Worm (Caenorhabditis elegans): ENCODE data around the gene faxc-1.

faxc-1 gene

ce11 chrII:12284045-12284444 is 20.1 kb downstream of the faxc-1 start (continued):
- TF ChIP-seq lin-35 (GFP tag; optimal IDR thresholded peaks at IDR 0.05) (peak in 1 of 3 experiments; percentile 68), efl-1 (GFP tag; optimal IDR thresholded peaks at IDR 0.05) (peak; percentile 96), tlf-1 (GFP tag; optimal IDR thresholded peaks at IDR 0.05) (peak; percentile 66), ztf-22 (GFP tag; optimal IDR thresholded peaks at IDR 0.05) (no peak), F49E8.2 (tag; optimal IDR thresholded peaks at IDR 0.05; ENCODE audit: insufficient read depth) (peak; percentile 27), F55B11.4 (tag; optimal IDR thresholded peaks at IDR 0.05; ENCODE audit: borderline replicate concordance, insufficient read depth) (no peak), Y79H2A.3 (GFP tag; conservative IDR thresholded peaks at IDR 0.05) (peak; percentile 71; the same call in 1 of the 2 replicates), ceh-91 (GFP tag; IDR thresholded peaks at IDR 0.05) (peak; percentile 94), F37B4.10 (GFP tag; IDR thresholded peaks at IDR 0.05) (no peak), madf-8 (GFP tag; conservative IDR thresholded peaks at IDR 0.05) (peak; percentile 94), ceh-100 (GFP tag; IDR thresholded peaks at IDR 0.05) (0 out of 2 replicates have a peak, but pooled peaks have one; percentile 24), snpc-1.3 (tag; optimal IDR thresholded peaks at IDR 0.05; ENCODE audit: insufficient read depth) (peak; percentile 33), B0336.3 (GFP tag; IDR thresholded peaks at IDR 0.05) (peak; percentile 72), zim-3 (tag; optimal IDR thresholded peaks at IDR 0.05) (no peak), snpc-3.4 (tag; optimal IDR thresholded peaks at IDR 0.05) (peak; percentile 57), tbx-9 (tag; optimal IDR thresholded peaks at IDR 0.05; ENCODE audit: borderline replicate concordance) (no peak), B0019.2 (GFP tag; conservative IDR thresholded peaks at IDR 0.05) (peak; percentile 71), rcor-1 (GFP tag; IDR thresholded peaks at IDR 0.05) (0 out of 2 replicates have a peak, but pooled peaks have one; percentile 38), dpl-1 (GFP tag; optimal IDR thresholded peaks at IDR 0.05) (peak; percentile 81), mcd-1 (GFP tag; IDR thresholded peaks at IDR 0.05) (peak; percentile 54), hsf-1 (GFP tag; IDR thresholded peaks at IDR 0.05) (peak; percentile 77), Y53G8AR.9 (GFP tag; conservative IDR thresholded peaks at IDR 0.05) (peak; percentile 74; the same call in 1 of the 2 replicates), unc-130 (GFP tag; optimal IDR thresholded peaks at IDR 0.05) (peak; percentile 57), lsl-1 (GFP tag; optimal IDR thresholded peaks at IDR 0.05) (peak; percentile 70), F33H1.4 (GFP tag; IDR thresholded peaks at IDR 0.05) (peak; percentile 95), lin-54 (GFP tag; optimal IDR thresholded peaks at IDR 0.05) (peak; percentile 88)

- TF ChIP-seq T07F8.4 (tag; optimal IDR thresholded peaks at IDR 0.05) = no peak
These were observed 25.1 kb downstream of the faxc-1 start, which contains the start of gene Y57A10A.31 for ce11 chrII:12289085-12289484. Y57A10A.31 (plus strand) TSS chrII:12289385.

- TF ChIP-seq T26A5.8 (tag; optimal IDR thresholded peaks at IDR 0.05) (no peak), attf-3 (GFP tag; conservative IDR thresholded peaks at IDR 0.05) (no peak)
These were observed 32.6 kb downstream of the faxc-1 start for ce11 chrII:12296591-12296990.

ce11 chrII:12300680-12301079 is 36.7 kb downstream of the faxc-1 start:
- TF ChIP-seq xnd-1 (tag; optimal IDR thresholded peaks at IDR 0.05) = no peak
- TF ChIP-seq ztf-25 (GFP tag; IDR thresholded peaks at IDR 0.05) = no peak
- TF ChIP-seq tbp1 (GFP tag; optimal IDR thresholded peaks at IDR 0.05) = no peak
- no peak for TF ChIP-seq efl-1 (GFP tag; optimal IDR thresholded peaks at IDR 0.05)
- no peak for TF ChIP-seq nfyb-1 (GFP tag; IDR thresholded peaks at IDR 0.05)
- TF ChIP-seq ztf-22 (GFP tag; optimal IDR thresholded peaks at IDR 0.05) = no peak
- 0 out of 2 replicates have a peak, but pooled peaks have one; percentile 36 for TF ChIP-seq attf-6 (GFP tag; IDR thresholded peaks at IDR 0.05)
- no peak for TF ChIP-seq nfya-1 (tag; optimal IDR thresholded peaks at IDR 0.05; ENCODE audit: borderline replicate concordance, insufficient read depth)
- TF ChIP-seq F49E8.2 (tag; optimal IDR thresholded peaks at IDR 0.05; ENCODE audit: insufficient read depth) = peak; percentile 41
- peak; percentile 25 for TF ChIP-seq snpc-1.3 (tag; optimal IDR thresholded peaks at IDR 0.05; ENCODE audit: insufficient read depth)
- TF ChIP-seq madf-6 (GFP tag; IDR thresholded peaks at IDR 0.05) = no peak
